Worm (Caenorhabditis elegans) whole organism, late embryonic: ENCODE measurements around the gene atp-2.

Experiments
- K09A11.1 ChIP-seq: sonication (generic microtip); optimal IDR thresholded peaks from 2 replicates; lab custom pipeline; 2017; ENCODE audit warnings: antibody characterized with exemption, mild to moderate bottlenecking, missing genetic modification characterization, missing compliant biosample characterization; ENCODE audit not compliant: insufficient read depth
- T23F11.4 ChIP-seq: fragments of 200-800 bp; sonication (Bioruptor generic); optimal IDR thresholded peaks from 2 replicates; lab custom pipeline; 2018; ENCODE audit warnings: mild to moderate bottlenecking, missing genetic modification characterization, missing compliant biosample characterization
- Y22D7AL.16 ChIP-seq: sonication (generic microtip); optimal IDR thresholded peaks from 2 replicates; lab custom pipeline; 2016; ENCODE audit warnings: missing genetic modification characterization, missing compliant biosample characterization
- ama-1 ChIP-seq: fragments of 150-350 bp; optimal IDR thresholded peaks from 2 replicates; lab custom pipeline; 2014
- ceh-14 ChIP-seq: sonication (generic microtip); optimal IDR thresholded peaks from 2 replicates; lab custom pipeline; 2016; ENCODE audit warnings: missing genotype, missing genetic modification characterization, missing compliant biosample characterization
- ceh-34 ChIP-seq: sonication (generic microtip); optimal IDR thresholded peaks from 2 replicates; lab custom pipeline; 2016; ENCODE audit warnings: mild to moderate bottlenecking, missing genetic modification characterization, missing compliant biosample characterization
- dve-1 ChIP-seq: sonication (generic microtip); optimal IDR thresholded peaks from 2 replicates; lab custom pipeline; 2017; ENCODE audit warnings: antibody characterized with exemption, mild to moderate bottlenecking, missing genetic modification characterization, missing compliant biosample characterization
- fax-1 ChIP-seq: sonication (generic microtip); optimal IDR thresholded peaks from 2 replicates; lab custom pipeline; 2016; ENCODE audit warnings: missing genotype, missing genetic modification characterization, missing compliant biosample characterization
- nfya-1 ChIP-seq: sonication (generic microtip); optimal IDR thresholded peaks from 2 replicates; lab custom pipeline; 2017; ENCODE audit warnings: missing genetic modification characterization, mild to moderate bottlenecking, missing compliant biosample characterization, antibody characterized with exemption, moderate library complexity
- nhr-11 ChIP-seq: fragments of 150-350 bp; optimal IDR thresholded peaks from 2 replicates; lab custom pipeline; 2014; ENCODE audit warnings: missing biosample characterization, missing genetic modification characterization
- pag-3 ChIP-seq: sonication (generic microtip); optimal IDR thresholded peaks from 2 replicates; lab custom pipeline; 2016; ENCODE audit warnings: missing compliant biosample characterization, missing genetic modification characterization, borderline replicate concordance
- pros-1 ChIP-seq: fragments of 150-350 bp; optimal IDR thresholded peaks from 2 replicates; lab custom pipeline; 2014; ENCODE audit warnings: missing biosample characterization, missing genetic modification reagents, missing genetic modification characterization
- syd-9 ChIP-seq: sonication (generic microtip); optimal IDR thresholded peaks from 2 replicates; lab custom pipeline; 2016; ENCODE audit warnings: mild to moderate bottlenecking, missing genetic modification characterization, moderate library complexity, missing compliant biosample characterization
- ztf-16 ChIP-seq: sonication (generic microtip); optimal IDR thresholded peaks from 2 replicates; lab custom pipeline; 2017; ENCODE audit warnings: missing genetic modification characterization, missing compliant biosample characterization

- TF ChIP-seq syd-9 (tag; lab: Kevin White, UChicago) = no peak
- no peak for TF ChIP-seq nhr-11 (tag; lab: Kevin White, UChicago)
- TF ChIP-seq T23F11.4 (GFP tag; lab: Kevin White, UChicago) = no peak
- peak; percentile 70 for TF ChIP-seq nfya-1 (tag; lab: Kevin White, UChicago)
- no peak for TF ChIP-seq ama-1
- TF ChIP-seq K09A11.1 (tag; lab: Kevin White, UChicago) = peak; percentile 10
- peak; percentile 74 for TF ChIP-seq dve-1
- peak; percentile 18 for TF ChIP-seq ztf-16 (tag; lab: Kevin White, UChicago)
- no peak for TF ChIP-seq Y22D7AL.16 (tag; lab: Kevin White, UChicago)
- peak; percentile 37 for TF ChIP-seq ceh-14 (tag; lab: Kevin White, UChicago)
- TF ChIP-seq pros-1 = no peak
- peak; percentile 56 for TF ChIP-seq ceh-34 (tag; lab: Kevin White, UChicago)
- TF ChIP-seq pag-3 (tag; lab: Kevin White, UChicago) = no peak
- TF ChIP-seq fax-1 (tag; lab: Kevin White, UChicago) = no peak
These were observed at the start of gene atp-2, which contains the start of the genes C34E10.12 and C34E10.10 for ce11 chrIII:5227831-5228467.
